Worm (Caenorhabditis elegans) whole organism, mixed stage, embryonic: ENCODE data around the gene klp-12.
A peak's percentile ranks its signal among the peaks of the same experiment; 100 is the strongest.

Experiments
- ceh-83 ChIP-seq: fragments of 200-800 bp; sonication (Bioruptor generic); optimal IDR thresholded peaks from 2 replicates; lab custom pipeline; 2018; ENCODE audit warnings: mild to moderate bottlenecking, missing genetic modification characterization, missing compliant biosample characterization
- ces-1 ChIP-seq: fragments of 150-350 bp; optimal IDR thresholded peaks from 2 replicates; lab custom pipeline; 2014; ENCODE audit warnings: missing biosample characterization, missing genetic modification reagents, missing genetic modification characterization
- lin-13 ChIP-seq: fragments of 150-350 bp; optimal IDR thresholded peaks from 2 replicates; lab custom pipeline; 2014; ENCODE audit warnings: missing biosample characterization, missing genetic modification characterization
- lsy-2 ChIP-seq: fragments of 150-350 bp; optimal IDR thresholded peaks from 2 replicates; lab custom pipeline; 2014; ENCODE audit warnings: missing biosample characterization, missing genetic modification characterization
- mls-2 ChIP-seq: sonication (generic microtip); optimal IDR thresholded peaks from 2 replicates; lab custom pipeline; 2016; ENCODE audit warnings: mild to moderate bottlenecking, missing genetic modification characterization, moderate library complexity, missing compliant biosample characterization
- nhr-28 ChIP-seq: fragments of 150-350 bp; optimal IDR thresholded peaks from 2 replicates; lab custom pipeline; 2014; ENCODE audit warnings: missing biosample characterization, missing genetic modification characterization
- snpc-4 ChIP-seq: fragments of 150-350 bp; optimal IDR thresholded peaks from 2 replicates; lab custom pipeline; 2014; ENCODE audit warnings: missing biosample characterization, missing genetic modification characterization
- sptf-1 ChIP-seq: sonication (generic microtip); optimal IDR thresholded peaks from 2 replicates; lab custom pipeline; 2017; ENCODE audit warnings: mild to moderate bottlenecking, missing genetic modification characterization, moderate library complexity, missing compliant biosample characterization
- ztf-11 ChIP-seq: fragments of 150-350 bp; optimal IDR thresholded peaks from 2 replicates; lab custom pipeline; 2014; ENCODE audit warnings: missing biosample characterization, missing genetic modification characterization

- no peak for TF ChIP-seq ceh-83
- no peak for TF ChIP-seq nhr-28 (tag; lab: Kevin White, UChicago)
- TF ChIP-seq lsy-2 = peak; percentile 26
- peak; percentile 28 for TF ChIP-seq lin-13 (tag; lab: Kevin White, UChicago)
- peak; percentile 95 for TF ChIP-seq ces-1
- TF ChIP-seq snpc-4 (tag; lab: Kevin White, UChicago) = no peak
- TF ChIP-seq ztf-11 (tag; lab: Kevin White, UChicago) = peak; percentile 47
- peak; percentile 48 for TF ChIP-seq mls-2 (tag; lab: Kevin White, UChicago)
- TF ChIP-seq sptf-1 (tag; lab: Kevin White, UChicago) = peak; percentile 76
Observed at ce11 chrIV:11310624-11311023, 49.0 kb downstream of the klp-12 start, which contains the start of gene znf-207.
